Fruit fly (Drosophila melanogaster): ENCODE results near the gene Karl.

Gene Karl

DNA sequence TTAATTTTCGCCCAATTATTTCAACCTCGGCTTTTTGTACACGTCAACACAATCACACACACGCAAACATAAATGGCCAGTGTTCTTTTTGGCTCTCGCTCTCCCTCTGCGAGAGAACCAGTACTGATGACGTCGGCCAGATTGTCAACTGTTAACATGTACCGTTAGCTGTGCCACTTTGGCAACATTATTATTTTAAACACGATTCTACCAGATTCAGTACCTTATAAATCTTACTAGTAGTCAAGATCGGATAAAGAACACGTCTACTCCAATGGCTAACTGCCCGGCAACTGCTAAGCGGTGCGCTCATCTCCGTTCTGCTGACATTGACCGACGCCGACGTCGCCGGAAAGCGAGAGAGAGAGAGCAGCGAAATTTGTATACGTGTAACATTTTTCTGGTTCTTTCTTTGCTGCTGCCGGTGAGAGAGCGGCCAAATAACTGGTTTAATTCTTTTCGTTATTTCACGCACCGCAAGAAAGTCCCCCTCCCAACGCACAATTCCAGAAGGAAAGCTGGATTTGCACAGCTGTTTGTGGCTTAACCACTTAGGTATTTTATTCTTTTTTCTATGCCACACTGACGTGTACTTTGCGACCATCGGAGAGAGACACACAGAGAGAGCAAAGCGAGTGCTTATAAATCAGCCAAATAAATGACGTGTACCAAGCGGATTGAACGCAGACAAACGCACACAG, 18.0 kb downstream of the Karl start:
- no peak for TF ChIP-seq CG8478 (optimal IDR thresholded peaks at IDR 0.05)
- no peak for TF ChIP-seq CTCF (optimal IDR thresholded peaks at IDR 0.05)

DNA sequence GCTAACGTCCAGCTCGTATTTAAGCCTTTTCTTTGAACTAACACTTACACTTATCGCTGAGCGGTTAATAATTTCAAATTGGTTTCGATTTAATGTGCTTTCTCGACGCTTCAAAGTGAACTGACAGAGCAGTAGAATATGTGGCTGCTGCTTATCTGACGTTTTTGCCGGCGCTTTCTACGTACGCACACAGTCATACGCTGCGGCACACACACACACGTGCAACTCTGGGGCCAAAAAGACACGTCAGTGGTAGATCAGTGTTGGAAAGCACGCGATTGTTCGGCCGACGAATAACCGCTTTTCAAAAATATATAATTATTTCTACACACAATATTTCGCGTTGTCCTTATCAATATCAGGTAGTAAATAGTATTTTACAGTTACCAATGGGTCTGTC, 19.0 kb downstream of the Karl start:
- no peak for TF ChIP-seq CG8478 (optimal IDR thresholded peaks at IDR 0.05)

DNA sequence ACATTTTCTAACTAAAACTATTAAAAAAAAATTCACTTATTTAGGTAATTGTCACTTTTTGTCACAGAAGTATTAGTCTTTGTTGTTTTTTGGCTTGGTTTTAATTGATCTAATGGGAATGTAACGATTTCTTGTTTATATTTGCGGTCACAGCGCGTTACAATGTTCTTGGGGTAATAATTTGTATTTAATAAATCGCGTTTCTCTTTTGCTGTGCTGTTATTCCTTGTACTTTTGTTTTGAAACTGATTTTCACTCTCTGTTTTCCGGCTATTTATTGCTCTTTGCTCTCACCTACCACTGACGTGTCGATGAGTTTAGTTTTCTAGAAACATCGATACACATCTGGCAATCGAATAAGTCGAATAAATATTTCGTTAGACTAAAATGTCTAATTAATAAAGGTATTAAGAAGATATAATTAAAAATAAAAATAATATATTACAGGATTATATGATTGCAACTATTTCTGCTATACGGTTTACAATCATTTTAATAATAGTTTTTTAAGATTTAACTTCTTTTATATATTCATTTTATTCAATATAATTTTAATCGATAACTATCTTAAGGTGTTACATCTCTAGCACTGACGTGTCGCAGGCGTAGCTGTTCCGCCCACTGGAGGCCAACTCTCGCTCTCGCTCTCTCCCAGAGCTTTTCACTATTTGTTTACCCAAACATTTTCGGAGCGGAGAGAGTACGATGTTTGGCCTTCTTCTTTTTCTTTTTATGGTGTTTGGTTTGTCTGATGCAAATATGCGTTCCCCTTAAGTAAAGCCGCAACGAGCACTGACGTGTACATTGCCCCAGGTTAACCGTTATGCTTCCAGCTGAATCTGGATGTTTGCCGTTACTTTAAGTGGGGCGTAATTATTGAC, 19.9 kb downstream of the Karl start, which contains the start of gene Hsc70-3:
TSS of gene Hsc70-3 (minus strand) at position 251 of the 881 bp plus-strand sequence.
- TF ChIP-seq CG8478 (optimal IDR thresholded peaks at IDR 0.05) (no peak), CTCF (optimal IDR thresholded peaks at IDR 0.05) (no peak)

DNA sequence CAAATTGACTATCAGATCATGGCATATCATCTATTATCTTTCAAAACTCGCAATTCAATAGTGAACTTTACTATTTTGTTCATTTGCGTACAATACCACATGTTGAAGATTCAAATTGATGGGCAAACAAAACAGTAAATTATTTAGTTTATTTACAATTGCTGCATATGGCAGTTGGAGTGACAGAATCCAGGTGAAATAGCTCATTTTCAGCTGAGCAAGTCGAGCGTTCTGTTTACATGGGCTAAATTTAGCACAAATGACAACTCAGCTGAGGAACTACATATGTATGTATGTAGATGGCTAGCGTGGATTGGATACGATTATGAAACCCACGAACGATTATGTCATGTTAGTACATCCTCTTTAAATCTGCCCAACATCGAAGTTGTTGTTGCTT, 25.6 kb downstream of the Karl start:
- TF ChIP-seq CG8478 (optimal IDR thresholded peaks at IDR 0.05) (no peak), CTCF (optimal IDR thresholded peaks at IDR 0.05) (no peak)

DNA sequence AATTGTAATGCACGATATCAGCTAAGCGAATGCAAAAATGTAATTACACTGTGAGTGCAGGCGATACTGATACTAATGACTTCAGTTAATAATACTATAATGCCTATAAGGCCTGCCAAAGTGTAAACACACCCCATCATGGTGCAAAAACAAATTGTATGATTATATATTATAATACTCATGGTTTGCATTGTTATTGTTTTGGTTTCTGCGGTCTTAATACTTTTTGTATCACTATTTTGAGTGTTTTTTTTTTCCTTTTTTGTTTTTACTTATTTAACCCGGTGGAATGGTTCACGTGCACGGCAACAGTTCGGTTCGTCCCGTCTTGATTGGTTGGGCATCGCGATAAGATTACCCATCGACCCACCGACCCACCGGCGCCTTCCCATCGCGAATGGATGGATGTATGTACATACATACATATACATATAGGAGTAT, 26.6 kb downstream of the Karl start:
- TF ChIP-seq CG8478 (optimal IDR thresholded peaks at IDR 0.05) = no peak
- TF ChIP-seq CTCF (optimal IDR thresholded peaks at IDR 0.05) = no peak

DNA sequence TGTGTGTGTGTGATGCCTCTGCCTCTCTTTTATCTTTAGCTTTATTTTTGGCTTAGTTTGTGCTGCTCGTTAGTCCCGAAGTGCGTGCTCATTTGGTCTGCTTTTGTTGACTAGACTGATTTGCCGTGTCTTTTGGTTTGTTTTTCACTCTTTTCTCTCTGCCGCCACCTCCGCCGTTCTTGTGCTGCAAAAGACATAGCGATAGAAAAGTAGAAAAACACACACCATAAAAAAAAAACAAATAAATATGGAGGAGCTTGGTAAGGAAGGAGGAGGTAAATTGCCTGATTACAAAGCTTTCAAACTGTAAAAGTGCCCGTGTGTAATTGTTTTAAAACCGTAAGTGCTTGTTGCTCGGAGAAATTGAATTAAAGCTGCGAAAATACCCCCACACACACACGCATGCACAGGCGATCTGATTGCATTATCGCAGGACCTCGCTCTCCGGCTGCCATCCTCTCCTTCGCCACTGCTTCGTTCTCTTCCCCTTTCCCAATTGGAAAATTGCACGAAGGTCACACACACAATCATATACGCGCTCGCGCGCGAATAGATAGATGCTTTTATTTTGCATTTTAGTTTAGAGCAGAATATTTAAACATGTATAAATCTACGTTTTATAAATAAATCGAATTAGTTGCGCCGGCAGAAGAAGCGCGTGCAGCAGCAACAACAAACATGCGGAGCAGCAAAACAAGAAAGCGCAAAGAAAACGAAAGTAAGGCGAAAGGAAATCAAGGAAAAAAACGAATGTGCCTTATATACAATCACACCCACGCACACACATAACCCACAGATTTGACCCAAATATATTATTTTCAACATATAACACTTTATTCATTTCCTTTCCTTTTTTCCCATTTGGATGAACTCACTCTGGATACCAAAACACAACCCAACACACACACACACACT, 28.4 kb downstream of the Karl start:
- no peak for TF ChIP-seq CTCF (optimal IDR thresholded peaks at IDR 0.05)
- no peak for TF ChIP-seq CG8478 (optimal IDR thresholded peaks at IDR 0.05)

DNA sequence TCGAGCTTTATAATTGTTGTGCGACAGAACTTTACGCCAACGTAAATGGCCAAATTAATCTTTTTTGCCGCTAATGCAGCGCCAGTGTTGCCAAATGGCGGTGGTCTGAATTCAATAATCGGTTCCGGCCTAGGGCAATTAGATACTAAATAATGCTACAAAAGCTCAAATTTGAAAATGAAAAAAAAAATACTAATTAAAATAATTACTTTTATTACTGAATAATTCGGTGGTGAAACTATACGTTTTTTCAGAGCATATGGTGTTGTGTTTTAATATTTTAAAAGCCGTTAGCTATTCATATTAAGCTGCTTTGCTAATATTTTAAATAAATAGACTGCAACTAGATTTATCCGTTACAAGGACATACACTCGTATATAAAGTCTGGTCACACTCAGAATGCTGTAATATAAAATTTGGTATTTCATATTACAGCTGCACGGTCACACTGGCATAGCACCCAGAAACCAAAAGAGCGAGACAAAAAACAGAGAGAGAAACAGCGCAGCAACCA, 29.3 kb downstream of the Karl start, which contains the start of the genes CG1578 and rudhira:
TSS of gene CG1578 (minus strand) at position 118 of the 515 bp plus-strand sequence.
TSS of gene rudhira (plus strand) at position 465 of the 515 bp plus-strand sequence.
- TF ChIP-seq CTCF (optimal IDR thresholded peaks at IDR 0.05) (no peak), CG8478 (optimal IDR thresholded peaks at IDR 0.05) (no peak)

DNA sequence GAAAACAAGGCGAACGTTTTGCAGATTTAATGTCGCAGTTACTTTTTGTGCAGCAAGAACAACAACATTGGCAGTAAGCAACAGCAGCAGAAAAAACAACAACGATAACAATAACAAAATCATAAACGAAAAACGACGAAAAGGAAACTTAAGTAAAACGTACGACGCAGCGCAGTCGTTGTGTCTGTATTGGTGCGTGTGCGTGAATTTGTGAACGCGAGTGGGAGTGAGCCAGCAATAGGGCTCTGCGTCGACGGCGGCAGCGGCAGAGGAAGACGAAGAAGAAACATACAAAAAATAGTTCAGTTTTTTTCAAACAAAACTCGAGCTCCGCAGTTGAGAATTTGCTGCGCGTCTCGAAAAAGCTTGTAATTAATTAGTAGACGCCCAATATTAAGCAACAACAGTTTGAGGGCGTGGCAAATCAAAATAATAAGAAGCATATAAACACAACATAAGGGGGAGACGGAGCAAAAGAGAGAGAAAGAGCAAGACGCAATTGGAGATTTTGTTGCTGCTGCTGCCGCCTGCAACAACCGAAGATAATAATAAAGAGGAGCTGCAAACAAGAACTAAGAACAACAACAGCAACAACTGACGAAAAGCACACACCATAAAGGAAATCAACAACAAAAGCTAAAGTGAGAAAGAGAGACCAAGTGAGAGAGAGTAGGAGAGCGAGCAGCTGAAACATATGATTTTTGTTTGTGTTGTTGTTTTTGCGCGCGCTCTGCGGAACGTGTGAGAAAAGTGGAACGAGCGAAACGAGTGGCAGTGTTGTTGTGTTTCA, 30.2 kb downstream of the Karl start:
- TF ChIP-seq CG8478 (optimal IDR thresholded peaks at IDR 0.05) = no peak
- no peak for TF ChIP-seq CTCF (optimal IDR thresholded peaks at IDR 0.05)

DNA sequence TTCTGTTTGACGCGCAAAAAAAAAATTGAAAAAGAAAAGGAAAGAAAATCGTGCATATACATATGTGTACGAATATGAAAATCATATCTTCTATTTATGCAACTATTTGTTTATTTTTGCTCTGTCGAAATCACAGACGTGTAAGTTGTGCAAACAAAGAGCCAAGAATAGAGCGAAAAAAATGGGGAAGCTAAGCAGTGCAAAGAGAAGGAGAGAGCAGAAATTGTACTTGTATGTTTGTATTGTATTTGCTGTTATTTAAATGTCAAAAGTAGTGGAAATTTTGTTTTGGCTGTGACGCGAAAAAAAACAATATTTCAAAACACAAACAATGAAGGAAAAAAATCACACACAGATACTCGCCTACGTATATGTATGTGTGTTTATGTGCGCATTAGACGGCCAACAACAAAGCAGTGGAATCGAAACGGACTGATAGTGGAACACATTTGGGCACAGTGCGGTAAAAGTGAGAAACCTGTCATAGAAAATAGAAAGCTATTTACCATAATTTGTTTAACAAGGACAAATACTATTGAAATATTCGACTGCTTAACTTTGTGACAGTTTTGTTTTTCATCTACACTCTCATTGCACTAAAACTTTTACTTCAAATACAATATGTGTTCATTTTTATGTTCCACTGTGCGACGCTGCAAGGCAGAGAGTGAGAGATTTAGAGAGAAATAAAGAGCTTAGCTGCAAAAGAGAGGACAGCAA, 31.0 kb downstream of the Karl start:
- no peak for TF ChIP-seq CG8478 (optimal IDR thresholded peaks at IDR 0.05)
- no peak for TF ChIP-seq CTCF (optimal IDR thresholded peaks at IDR 0.05)

DNA sequence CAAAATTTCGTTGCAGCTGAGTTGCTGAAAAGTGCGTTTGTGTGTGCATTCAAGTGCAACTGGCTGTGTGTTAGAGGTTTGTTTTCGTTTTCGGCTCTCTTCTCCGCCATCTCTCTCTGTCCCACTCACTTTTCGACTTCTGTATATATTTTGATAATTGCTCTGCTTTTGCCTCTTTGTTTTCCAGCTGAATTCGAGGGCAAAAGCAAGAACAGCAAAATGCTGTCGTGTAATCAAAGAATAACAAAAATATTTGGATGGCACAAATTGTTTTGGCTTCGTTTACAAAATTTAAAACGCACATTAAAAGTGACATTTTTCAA, 31.5 kb downstream of the Karl start:
- TF ChIP-seq CTCF (optimal IDR thresholded peaks at IDR 0.05) = no peak

DNA sequence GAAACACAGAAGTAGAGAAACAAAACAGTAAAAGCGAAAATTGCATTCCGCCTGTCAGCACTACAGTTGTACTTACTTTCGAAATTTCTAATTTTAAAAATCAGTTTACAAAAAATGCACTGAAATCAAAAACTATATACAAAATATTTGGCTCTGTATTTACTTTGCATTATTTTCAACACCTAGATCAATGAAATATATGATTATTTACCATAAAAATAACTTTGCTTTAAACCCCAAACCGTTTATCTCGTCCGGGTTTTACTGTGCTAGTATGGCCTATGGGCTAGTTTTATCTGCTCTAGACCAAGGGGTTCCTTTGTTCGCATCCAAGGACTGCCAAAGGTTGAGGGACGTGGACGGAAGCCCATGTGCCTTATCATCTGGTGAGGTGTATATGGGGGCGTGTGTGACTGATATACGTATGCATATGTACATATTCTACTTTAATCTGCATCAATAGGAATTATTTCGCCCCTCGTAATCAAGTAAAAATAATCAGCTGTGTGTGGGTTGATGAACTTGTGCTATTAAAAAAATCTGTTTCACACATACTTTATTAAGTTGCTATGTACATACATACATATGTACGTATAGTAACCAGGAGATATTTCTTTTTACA, 32.2 kb downstream of the Karl start:
- no peak for TF ChIP-seq CG8478 (optimal IDR thresholded peaks at IDR 0.05)
- no peak for TF ChIP-seq CTCF (optimal IDR thresholded peaks at IDR 0.05)

DNA sequence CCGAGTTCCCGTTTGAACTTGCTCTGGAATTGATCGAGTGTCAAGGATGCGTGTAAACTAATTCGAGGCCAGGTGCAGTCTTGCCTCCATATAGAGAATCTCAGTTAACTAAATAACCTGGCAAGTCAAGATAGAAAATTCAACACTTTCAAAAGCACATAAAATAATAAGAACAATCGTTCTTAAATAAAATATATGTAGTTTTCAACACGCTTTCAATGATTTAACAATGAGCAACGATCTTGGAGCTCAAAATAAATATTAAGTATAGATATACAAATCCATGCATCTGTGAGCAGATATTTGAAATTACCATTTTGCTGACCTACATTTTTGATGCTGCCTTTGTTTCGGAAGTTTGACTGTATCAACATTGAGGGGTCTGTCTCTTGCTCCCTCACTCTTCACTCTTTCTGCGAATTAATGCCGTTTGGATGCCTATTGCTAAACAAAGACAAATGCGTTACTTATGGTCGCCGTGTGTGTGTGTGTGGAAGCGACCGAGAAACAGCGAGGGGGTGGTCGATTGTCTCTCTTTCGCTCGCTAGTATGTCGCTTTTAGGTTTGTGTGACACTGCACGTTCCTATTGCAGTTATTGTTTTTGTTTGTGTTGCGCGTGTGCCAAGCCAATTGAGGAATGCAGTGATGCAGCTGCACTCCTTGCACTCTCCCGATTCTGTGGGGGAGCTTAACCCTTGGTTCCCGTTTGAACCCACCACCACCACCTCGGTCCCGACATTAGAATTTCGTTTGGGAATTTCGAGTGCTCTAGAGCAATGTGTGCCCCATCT, 33.3 kb downstream of the Karl start:
- TF ChIP-seq CTCF (optimal IDR thresholded peaks at IDR 0.05) = no peak
- no peak for TF ChIP-seq CG8478 (optimal IDR thresholded peaks at IDR 0.05)
